Worm (Caenorhabditis elegans): ENCODE data around the gene C46F9.6.

DNA sequence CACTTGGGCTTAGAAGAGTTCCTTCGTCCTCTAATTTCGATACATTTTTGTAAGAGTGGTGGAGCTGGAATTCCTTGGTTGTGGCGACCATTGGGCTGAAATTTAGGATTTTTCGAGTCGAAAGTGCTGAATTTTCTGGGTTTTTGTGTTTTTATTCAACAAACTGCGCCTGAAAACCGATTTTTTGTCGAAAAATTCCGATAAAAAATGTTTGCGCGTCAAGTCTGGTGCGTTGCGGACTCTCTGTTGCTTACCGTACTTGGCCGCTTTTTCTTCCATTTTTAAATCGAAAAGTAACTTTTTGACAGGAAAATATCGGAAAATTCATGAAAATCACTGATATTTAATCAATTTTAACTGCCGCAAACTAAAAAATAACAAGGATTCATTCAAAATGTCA lies 19.8 kb downstream of the C46F9.6 start, which contains the start of gene bath-4:
- TF ChIP-seq ztf-3 (GFP tag; optimal IDR thresholded peaks at IDR 0.05) (no peak), ztf-22 (GFP tag; optimal IDR thresholded peaks at IDR 0.05) (no peak), ZK185.1 (tag; optimal IDR thresholded peaks at IDR 0.05; ENCODE audit: poor library complexity, severe bottlenecking) (no peak), nfyb-1 (GFP tag; IDR thresholded peaks at IDR 0.05) (no peak), dox-1 (GFP tag; IDR thresholded peaks at IDR 0.05) (no peak), Y56A3A.18 (GFP tag; IDR thresholded peaks at IDR 0.05) (no peak), hlh-12 (tag; optimal IDR thresholded peaks at IDR 0.05) (no peak), let-607 (tag; optimal IDR thresholded peaks at IDR 0.05) (no peak)
